Fruit fly (Drosophila melanogaster) whole organism, embryonic: Measurements from ENCODE around the gene msps.

Source experiments
- CG10147 ChIP-seq: fragments of 200-800 bp; sonication (Bioruptor generic); optimal IDR thresholded peaks from 2 replicates; lab custom pipeline; 2019; ENCODE audit warnings: missing biosample characterization, mild to moderate bottlenecking, missing genetic modification characterization, moderate library complexity
- CG12104 ChIP-seq: fragments of 200-800 bp; sonication (Bioruptor generic); optimal IDR thresholded peaks from 3 replicates; lab custom pipeline; 2016; ENCODE audit warnings: missing biosample characterization, missing genetic modification characterization
- CG12219 ChIP-seq: fragments of 200-800 bp; sonication (Bioruptor generic); optimal IDR thresholded peaks from 3 replicates; lab custom pipeline; 2018; ENCODE audit warnings: missing biosample characterization, mild to moderate bottlenecking, missing genetic modification characterization
- CG12391 ChIP-seq: fragments of 200-800 bp; sonication (Bioruptor generic); optimal IDR thresholded peaks from 3 replicates; lab custom pipeline; 2018; ENCODE audit warnings: missing biosample characterization, mild to moderate bottlenecking, missing genetic modification characterization, moderate library complexity
- CG13287 ChIP-seq: fragments of 200-800 bp; sonication (Bioruptor generic); IDR thresholded peaks from 2 replicates; pipeline ENCODE4 v1.3.6; 2022; ENCODE audit warnings: missing biosample characterization, missing genetic modification characterization; ENCODE audit not compliant: partially characterized antibody
- CG13624 ChIP-seq: fragments of 200-800 bp; sonication (Bioruptor generic); optimal IDR thresholded peaks from 2 replicates; lab custom pipeline; 2016; ENCODE audit warnings: missing biosample characterization, missing genetic modification characterization
- CG17359 ChIP-seq: fragments of 200-800 bp; sonication (Bioruptor generic); optimal IDR thresholded peaks from 3 replicates; lab custom pipeline; 2018; ENCODE audit warnings: missing biosample characterization, mild to moderate bottlenecking, missing genetic modification characterization, moderate library complexity
- CG18262 ChIP-seq: fragments of 200-800 bp; optimal IDR thresholded peaks from 3 replicates; lab custom pipeline; 2019; ENCODE audit warnings: missing biosample characterization, mild to moderate bottlenecking, missing genetic modification characterization, moderate library complexity
- CG18476 ChIP-seq: fragments of 200-800 bp; sonication (Bioruptor generic); optimal IDR thresholded peaks from 2 replicates; lab custom pipeline; 2016; ENCODE audit warnings: missing biosample characterization, mild to moderate bottlenecking, missing genetic modification characterization
- CG6175 ChIP-seq: fragments of 200-800 bp; sonication (Bioruptor generic); IDR thresholded peaks from 3 replicates; pipeline ENCODE4 v1.3.6; 2022; ENCODE audit warnings: missing biosample characterization, missing genetic modification characterization
- CG6854 ChIP-seq: fragments of 200-800 bp; sonication (Bioruptor generic); optimal IDR thresholded peaks from 3 replicates; lab custom pipeline; 2017; ENCODE audit warnings: missing biosample characterization, mild to moderate bottlenecking, missing genetic modification characterization
- CG7357 ChIP-seq: fragments of 200-800 bp; sonication (Bioruptor generic); IDR thresholded peaks from 3 replicates; pipeline ENCODE4 v1.3.6; 2022; ENCODE audit warnings: missing biosample characterization, missing genetic modification characterization
- CG8290 ChIP-seq, 3 experiments: fragments of 200-800 bp; sonication (Bioruptor generic); optimal IDR thresholded peaks; 2 replicates each; lab custom pipeline; 2016 to 2019; ENCODE audit warnings: missing biosample characterization in 3 of 3, missing genetic modification characterization in 3 of 3, mild to moderate bottlenecking in 2 of 3, moderate library complexity in 1 of 3
- D ChIP-seq, 2 experiments: fragments of 200-800 bp in 1 of 2; fragments of >200 bp in 1 of 2; sonication (Bioruptor generic) in 1 of 2; optimal IDR thresholded peaks; 2 replicates in 1 of 2; 3 replicates in 1 of 2; lab custom pipeline; 2017; ENCODE audit warnings: mild to moderate bottlenecking in 1 of 2, missing biosample characterization in 1 of 2, missing genetic modification characterization in 1 of 2, missing genetic modification reagents in 1 of 2
- Dp ChIP-seq: fragments of 200-800 bp; sonication (Bioruptor generic); optimal IDR thresholded peaks from 2 replicates; lab custom pipeline; 2018; ENCODE audit warnings: missing biosample characterization, mild to moderate bottlenecking, missing genetic modification characterization, moderate library complexity
- Gug ChIP-seq: fragments of 200-800 bp; sonication (Bioruptor generic); IDR thresholded peaks from 4 replicates; pipeline ENCODE4 v1.3.6; 2022; ENCODE audit warnings: missing biosample characterization, missing genetic modification characterization
- HHEX ChIP-seq: fragments of 200-800 bp; sonication (Bioruptor generic); optimal IDR thresholded peaks from 3 replicates; lab custom pipeline; 2017; ENCODE audit warnings: missing biosample characterization, mild to moderate bottlenecking, missing genetic modification characterization, missing genetic modification reagents
- Hr3 ChIP-seq: fragments of 200-800 bp; sonication (Bioruptor generic); optimal IDR thresholded peaks from 3 replicates; lab custom pipeline; 2016; ENCODE audit warnings: missing biosample characterization, missing genetic modification characterization
- Hsf ChIP-seq: fragments of 200-800 bp; sonication (Bioruptor generic); optimal IDR thresholded peaks from 3 replicates; lab custom pipeline; 2016; ENCODE audit warnings: missing biosample characterization, missing genetic modification characterization
- MESR4 ChIP-seq: fragments of 200-800 bp; sonication (Bioruptor generic); optimal IDR thresholded peaks from 2 replicates; lab custom pipeline; 2018; ENCODE audit warnings: missing biosample characterization, mild to moderate bottlenecking, missing genetic modification characterization, moderate library complexity
- Opbp ChIP-seq: fragments of 200-800 bp; sonication (Bioruptor generic); IDR thresholded peaks from 3 replicates; pipeline ENCODE4 v1.3.6; 2022; ENCODE audit warnings: missing biosample characterization, missing genetic modification characterization; ENCODE audit not compliant: partially characterized antibody
- Spps ChIP-seq: fragments of 200-800 bp; sonication (Bioruptor generic); optimal IDR thresholded peaks from 2 replicates; lab custom pipeline; 2018; ENCODE audit warnings: missing biosample characterization, mild to moderate bottlenecking, missing genetic modification characterization
- Sry-δ ChIP-seq: fragments of 200-800 bp; sonication (Bioruptor generic); optimal IDR thresholded peaks from 2 replicates; lab custom pipeline; 2016; ENCODE audit warnings: missing biosample characterization, missing genetic modification characterization
- Xbp1 ChIP-seq: fragments of 200-800 bp; sonication (Bioruptor generic); optimal IDR thresholded peaks from 3 replicates; lab custom pipeline; 2016; ENCODE audit warnings: missing biosample characterization, mild to moderate bottlenecking, missing genetic modification characterization
- ash1 ChIP-seq: fragments of 200-800 bp; sonication (Bioruptor generic); optimal IDR thresholded peaks from 2 replicates; lab custom pipeline; 2018; ENCODE audit warnings: missing biosample characterization, mild to moderate bottlenecking, missing genetic modification characterization
- bbx ChIP-seq: fragments of 200-800 bp; sonication (Bioruptor generic); IDR thresholded peaks from 2 replicates; pipeline ENCODE4 v1.3.6; 2022; ENCODE audit warnings: missing biosample characterization, missing genetic modification characterization; ENCODE audit not compliant: partially characterized antibody
- bcd ChIP-seq: fragments of 200-800 bp; sonication (Bioruptor generic); optimal IDR thresholded peaks from 2 replicates; lab custom pipeline; 2017; ENCODE audit warnings: missing biosample characterization, mild to moderate bottlenecking, missing genetic modification characterization
- br ChIP-seq: fragments of >200 bp; optimal IDR thresholded peaks from 2 replicates; lab custom pipeline; 2017
- crp ChIP-seq, 2 experiments: fragments of 200-800 bp; sonication (Bioruptor generic); optimal IDR thresholded peaks; 2 replicates in 1 of 2; 3 replicates in 1 of 2; lab custom pipeline; 2017; ENCODE audit warnings: missing biosample characterization in 2 of 2, missing genetic modification characterization in 2 of 2, mild to moderate bottlenecking in 1 of 2, moderate library complexity in 1 of 2
- dm ChIP-seq: fragments of 200-800 bp; sonication (Bioruptor generic); optimal IDR thresholded peaks from 3 replicates; lab custom pipeline; 2016; ENCODE audit warnings: missing biosample characterization, missing genetic modification characterization
- eve ChIP-seq, 2 experiments: fragments of >200 bp; optimal IDR thresholded peaks; 2 replicates each; lab custom pipeline; 2017; ENCODE audit warnings: missing biosample characterization in 2 of 2, missing genetic modification characterization in 2 of 2
- gcm ChIP-seq: fragments of 200-800 bp; sonication (Bioruptor generic); optimal IDR thresholded peaks from 2 replicates; lab custom pipeline; 2019; ENCODE audit warnings: missing biosample characterization, mild to moderate bottlenecking, missing genetic modification characterization, moderate library complexity
- insv ChIP-seq, 2 experiments: fragments of 200-800 bp; sonication (Bioruptor generic); optimal IDR thresholded peaks; 3 replicates each; lab custom pipeline; 2016 to 2018; ENCODE audit warnings: missing biosample characterization in 2 of 2, missing genetic modification characterization in 2 of 2
- maf-S ChIP-seq: fragments of 200-800 bp; sonication (Bioruptor generic); optimal IDR thresholded peaks from 2 replicates; lab custom pipeline; 2016; ENCODE audit warnings: missing biosample characterization, missing genetic modification characterization
- mirr ChIP-seq: fragments of 200-800 bp; sonication (Bioruptor generic); optimal IDR thresholded peaks from 3 replicates; lab custom pipeline; 2018; ENCODE audit warnings: missing biosample characterization, mild to moderate bottlenecking, missing genetic modification characterization
- sr ChIP-seq: fragments of 200-800 bp; sonication (Bioruptor generic); IDR thresholded peaks from 3 replicates; pipeline ENCODE4 v1.3.6; 2022; ENCODE audit warnings: missing biosample characterization, missing genetic modification characterization
- ssp ChIP-seq: fragments of 200-800 bp; sonication (Bioruptor generic); IDR thresholded peaks from 2 replicates; pipeline ENCODE4 v1.3.6; 2022; ENCODE audit warnings: missing biosample characterization, missing genetic modification characterization
- tap ChIP-seq: fragments of 200-800 bp; optimal IDR thresholded peaks from 3 replicates; lab custom pipeline; 2019; ENCODE audit warnings: missing biosample characterization, mild to moderate bottlenecking, missing genetic modification characterization, moderate library complexity
- tio ChIP-seq: fragments of 200-800 bp; sonication (Bioruptor generic); optimal IDR thresholded peaks from 2 replicates; lab custom pipeline; 2017; ENCODE audit warnings: missing biosample characterization, missing genetic modification characterization, inconsistent platforms
- trh ChIP-seq: fragments of 200-800 bp; sonication (Bioruptor generic); optimal IDR thresholded peaks from 2 replicates; lab custom pipeline; 2016; ENCODE audit warnings: missing biosample characterization, missing genetic modification characterization
- ttk ChIP-seq: fragments of 200-800 bp; sonication (Bioruptor generic); IDR thresholded peaks from 2 replicates; pipeline ENCODE4 v2.1.2; 2022; ENCODE audit warnings: missing biosample characterization, missing genetic modification characterization
- twi ChIP-seq: fragments of 200-800 bp; optimal IDR thresholded peaks from 2 replicates; lab custom pipeline; 2019; ENCODE audit warnings: missing biosample characterization, mild to moderate bottlenecking, missing genetic modification characterization, moderate library complexity
- zen2 ChIP-seq: fragments of 200-800 bp; sonication (Bioruptor generic); IDR thresholded peaks from 3 replicates; pipeline ENCODE4 v1.3.6; 2022; ENCODE audit warnings: missing biosample characterization, missing genetic modification characterization; ENCODE audit not compliant: partially characterized antibody

msps gene

dm6 chr3R:16094011-16094729 is 43.6 kb downstream of the msps start (continued):
- TF ChIP-seq CG12104 (GFP tag; lab: Kevin White, UChicago): peak; percentile 82
- TF ChIP-seq zen2: no peak
- TF ChIP-seq CG17359 (tag; lab: Kevin White, UChicago): peak; percentile 83
- TF ChIP-seq Sry-δ (GFP tag; lab: Kevin White, UChicago): no peak
- peak; percentile 51 for TF ChIP-seq twi
- peak; percentile 82 for TF ChIP-seq Hr3 (GFP tag; lab: Kevin White, UChicago)
- TF ChIP-seq CG7357 (GFP tag; lab: Robert Waterston, UW): no peak
- peak; percentile 71; the same call in 1 of the 3 replicates for TF ChIP-seq sr (GFP tag; lab: Robert Waterston, UW)
- TF ChIP-seq HHEX (GFP tag; lab: Kevin White, UChicago): peak; percentile 70
- no peak for TF ChIP-seq CG10147
- peak; percentile 83 for TF ChIP-seq tio (GFP tag; lab: Kevin White, UChicago)
- TF ChIP-seq MESR4 (GFP tag; lab: Kevin White, UChicago): no peak
- peak; percentile 35 for TF ChIP-seq trh (GFP tag; lab: Kevin White, UChicago)
- TF ChIP-seq eve (GFP tag; optimal IDR thresholded peaks at IDR 0.05; lab: Kevin White, UChicago): no peak
- TF ChIP-seq Spps (tag; lab: Kevin White, UChicago): peak; percentile 70
- TF ChIP-seq ssp (GFP tag; lab: Robert Waterston, UW): peak; percentile 49; the same call in 1 of the 2 replicates
- no peak for TF ChIP-seq Dp (GFP tag; lab: Kevin White, UChicago)
- no peak for TF ChIP-seq tap (tag; lab: Kevin White, UChicago)
- no peak for TF ChIP-seq br (lab: Kevin White, UChicago)
- peak; percentile 15 for TF ChIP-seq CG8290 (GFP tag; optimal IDR thresholded peaks at IDR 0.05; lab: Kevin White, UChicago)
- peak in 1 of 2 experiments; percentile 21 for TF ChIP-seq CG8290 (tag; optimal IDR thresholded peaks at IDR 0.05; lab: Kevin White, UChicago)
- no peak for TF ChIP-seq maf-S (GFP tag; lab: Kevin White, UChicago)
- TF ChIP-seq CG6175 (GFP tag; lab: Robert Waterston, UW): no peak
- no peak for TF ChIP-seq CG13624 (GFP tag; lab: Kevin White, UChicago)
- no peak for TF ChIP-seq CG13287 (GFP tag; lab: Robert Waterston, UW)
- no peak for TF ChIP-seq Opbp (GFP tag; lab: Robert Waterston, UW)
- TF ChIP-seq CG12391 (tag; lab: Kevin White, UChicago): peak; percentile 87
- no peak for TF ChIP-seq D (optimal IDR thresholded peaks at IDR 0.05; lab: Kevin White, UChicago)
- peak; percentile 92 for TF ChIP-seq D (GFP tag; optimal IDR thresholded peaks at IDR 0.05; lab: Kevin White, UChicago)
- TF ChIP-seq bcd (GFP tag; lab: Kevin White, UChicago): peak; percentile 80
- no peak for TF ChIP-seq ash1
- peak; percentile 32 for TF ChIP-seq CG12219
- TF ChIP-seq crp (GFP tag; optimal IDR thresholded peaks at IDR 0.05; lab: Kevin White, UChicago): peak in 1 of 2 experiments; percentile 32
- TF ChIP-seq Gug (GFP tag; lab: Robert Waterston, UW): peak; percentile 36; the same call in 1 of the 4 replicates
- TF ChIP-seq CG18476 (GFP tag; lab: Kevin White, UChicago): peak; percentile 63
- no peak for TF ChIP-seq dm (GFP tag; lab: Kevin White, UChicago)
- no peak for TF ChIP-seq mirr (GFP tag; lab: Kevin White, UChicago)
- peak; percentile 73 for TF ChIP-seq Xbp1 (GFP tag; lab: Kevin White, UChicago)
- no peak for TF ChIP-seq insv (GFP tag; optimal IDR thresholded peaks at IDR 0.05; lab: Kevin White, UChicago)
- 0 out of 2 replicates have a peak, but pooled peaks have one; percentile 43 for TF ChIP-seq bbx (GFP tag; lab: Robert Waterston, UW)
- TF ChIP-seq Hsf (GFP tag; lab: Kevin White, UChicago): peak; percentile 69
- peak; percentile 95 for TF ChIP-seq CG18262
- no peak; the same call in none of the 2 replicates for TF ChIP-seq ttk (GFP tag; lab: Robert Waterston, UW)
- peak; percentile 85 for TF ChIP-seq gcm
- peak; percentile 28 for TF ChIP-seq CG6854 (GFP tag; lab: Kevin White, UChicago)
- TF ChIP-seq, all 482 proteins: peak for 226
